Fruit fly (Drosophila melanogaster) whole organism, embryonic: Measurements from ENCODE around the gene Cp18.
A peak's percentile ranks its signal among the peaks of the same experiment; 100 is the strongest.

Experiments
- Asciz ChIP-seq: fragments of 200-800 bp; sonication (Bioruptor generic); optimal IDR thresholded peaks from 2 replicates; lab custom pipeline; 2017; ENCODE audit warnings: missing biosample characterization, mild to moderate bottlenecking, missing genetic modification characterization, missing genetic modification reagents
- CG11247 ChIP-seq: fragments of 200-800 bp; sonication (Bioruptor generic); IDR thresholded peaks from 2 replicates; pipeline ENCODE4 v1.3.6; 2022; ENCODE audit warnings: missing biosample characterization, missing genetic modification characterization
- CG12744 ChIP-seq: fragments of 200-800 bp; sonication (Bioruptor generic); optimal IDR thresholded peaks from 2 replicates; lab custom pipeline; 2016; ENCODE audit warnings: missing biosample characterization, missing genetic modification characterization
- CG12769 ChIP-seq: fragments of 200-800 bp; sonication (Bioruptor generic); optimal IDR thresholded peaks from 2 replicates; lab custom pipeline; 2019; ENCODE audit warnings: missing biosample characterization, mild to moderate bottlenecking, missing genetic modification characterization, moderate library complexity
- CG13296 ChIP-seq: fragments of 200-800 bp; sonication (Bioruptor generic); optimal IDR thresholded peaks from 3 replicates; lab custom pipeline; 2018; ENCODE audit warnings: missing biosample characterization, mild to moderate bottlenecking, missing genetic modification characterization
- CG14441 ChIP-seq: fragments of 200-800 bp; sonication (Bioruptor generic); IDR thresholded peaks from 2 replicates; pipeline ENCODE4 v1.3.6; 2022; ENCODE audit warnings: missing biosample characterization, missing genetic modification characterization
- CG15514 ChIP-seq: fragments of 200-800 bp; sonication (Bioruptor generic); optimal IDR thresholded peaks from 3 replicates; lab custom pipeline; 2017; ENCODE audit warnings: missing biosample characterization, missing genetic modification characterization, mild to moderate bottlenecking, moderate library complexity, missing genetic modification reagents
- CG1603 ChIP-seq: fragments of 200-800 bp; sonication (Bioruptor generic); optimal IDR thresholded peaks from 2 replicates; lab custom pipeline; 2019; ENCODE audit warnings: missing biosample characterization, mild to moderate bottlenecking, missing genetic modification characterization, moderate library complexity
- CG17186 ChIP-seq: fragments of 200-800 bp; sonication (Bioruptor generic); optimal IDR thresholded peaks from 3 replicates; lab custom pipeline; 2017; ENCODE audit warnings: missing biosample characterization, missing genetic modification reagents, missing genetic modification characterization
- CG17328 ChIP-seq: fragments of 200-800 bp; sonication (Bioruptor generic); IDR thresholded peaks from 2 replicates; pipeline ENCODE4 v1.3.6; 2022; ENCODE audit warnings: missing biosample characterization, missing genetic modification characterization
- CG17359 ChIP-seq: fragments of 200-800 bp; sonication (Bioruptor generic); optimal IDR thresholded peaks from 3 replicates; lab custom pipeline; 2018; ENCODE audit warnings: missing biosample characterization, mild to moderate bottlenecking, missing genetic modification characterization, moderate library complexity
- CG18599 ChIP-seq: fragments of 200-800 bp; sonication (Bioruptor generic); optimal IDR thresholded peaks from 3 replicates; lab custom pipeline; 2017; ENCODE audit warnings: missing biosample characterization, missing genetic modification characterization, mild to moderate bottlenecking, moderate library complexity, missing genetic modification reagents
- CG33213 ChIP-seq: fragments of 200-800 bp; sonication (Bioruptor generic); optimal IDR thresholded peaks from 3 replicates; lab custom pipeline; 2016; ENCODE audit warnings: missing biosample characterization, missing genetic modification characterization
- CG34422 ChIP-seq: fragments of 200-800 bp; sonication (Bioruptor generic); IDR thresholded peaks from 3 replicates; pipeline ENCODE4 v1.3.6; 2022; ENCODE audit warnings: missing biosample characterization, missing genetic modification characterization
- CG7839 ChIP-seq: fragments of 200-800 bp; sonication (Bioruptor generic); optimal IDR thresholded peaks from 3 replicates; lab custom pipeline; 2018; ENCODE audit warnings: missing biosample characterization, mild to moderate bottlenecking, missing genetic modification characterization, moderate library complexity
- CG9215 ChIP-seq: fragments of 200-800 bp; sonication (Bioruptor generic); IDR thresholded peaks from 2 replicates; pipeline ENCODE4 v1.3.6; 2022; ENCODE audit warnings: missing biosample characterization, missing genetic modification characterization
- Camta ChIP-seq: fragments of 200-800 bp; sonication (Bioruptor generic); optimal IDR thresholded peaks from 2 replicates; lab custom pipeline; 2016; ENCODE audit warnings: missing biosample characterization, missing genetic modification characterization
- Dad ChIP-seq: fragments of 200-800 bp; sonication (Bioruptor generic); optimal IDR thresholded peaks from 3 replicates; lab custom pipeline; 2016; ENCODE audit warnings: missing biosample characterization, missing genetic modification characterization
- Deaf1 ChIP-seq: fragments of 200-800 bp; optimal IDR thresholded peaks from 3 replicates; lab custom pipeline; 2019; ENCODE audit warnings: missing biosample characterization, mild to moderate bottlenecking, missing genetic modification characterization, moderate library complexity
- ERR ChIP-seq: fragments of 200-800 bp; sonication (Bioruptor generic); optimal IDR thresholded peaks from 2 replicates; lab custom pipeline; 2016; ENCODE audit warnings: missing biosample characterization, missing genetic modification characterization
- Ets65A ChIP-seq: fragments of 200-800 bp; sonication (Bioruptor generic); peaks from one replicate; lab custom pipeline; 2016; ENCODE audit warnings: missing biosample characterization, missing genetic modification characterization
- Ets97D ChIP-seq: fragments of 200-800 bp; sonication (Bioruptor generic); optimal IDR thresholded peaks from 3 replicates; lab custom pipeline; 2016; ENCODE audit warnings: missing biosample characterization, missing genetic modification characterization
- Hey ChIP-seq: fragments of 200-800 bp; sonication (Bioruptor generic); optimal IDR thresholded peaks from 3 replicates; lab custom pipeline; 2018; ENCODE audit warnings: missing biosample characterization, mild to moderate bottlenecking, missing genetic modification characterization
- Hmr ChIP-seq: fragments of 200-800 bp; sonication (Bioruptor generic); optimal IDR thresholded peaks from 3 replicates; lab custom pipeline; 2017; ENCODE audit warnings: mild to moderate bottlenecking, missing biosample characterization, missing genetic modification reagents, missing genetic modification characterization
- MESR4 ChIP-seq: fragments of 200-800 bp; sonication (Bioruptor generic); optimal IDR thresholded peaks from 2 replicates; lab custom pipeline; 2018; ENCODE audit warnings: missing biosample characterization, mild to moderate bottlenecking, missing genetic modification characterization, moderate library complexity
- Med ChIP-seq: fragments of 200-800 bp; sonication (Bioruptor generic); peaks from one replicate; lab custom pipeline; 2016; ENCODE audit warnings: missing biosample characterization, missing genetic modification characterization, mild to moderate bottlenecking, inconsistent platforms, moderate library complexity
- NC2β ChIP-seq: fragments of 200-800 bp; sonication (Bioruptor generic); optimal IDR thresholded peaks from 2 replicates; lab custom pipeline; 2016; ENCODE audit warnings: missing biosample characterization, missing genetic modification characterization
- NFAT ChIP-seq: fragments of 200-800 bp; sonication (Bioruptor generic); IDR thresholded peaks from 2 replicates; pipeline ENCODE4 v1.3.6; 2022; ENCODE audit warnings: missing biosample characterization, missing genetic modification characterization
- NfI ChIP-seq: fragments of 200-800 bp; sonication (Bioruptor generic); optimal IDR thresholded peaks from 3 replicates; lab custom pipeline; 2018; ENCODE audit warnings: missing biosample characterization, mild to moderate bottlenecking, missing genetic modification characterization, moderate library complexity
- Pdp1 ChIP-seq, 2 experiments: fragments of 200-800 bp; sonication (Bioruptor generic); optimal IDR thresholded peaks; 3 replicates each; lab custom pipeline; 2016; ENCODE audit warnings: missing biosample characterization in 2 of 2, missing genetic modification characterization in 2 of 2, mild to moderate bottlenecking in 1 of 2, moderate library complexity in 1 of 2
- Rfx ChIP-seq: fragments of 200-800 bp; sonication (Bioruptor generic); IDR thresholded peaks from 2 replicates; pipeline ENCODE4 v1.3.6; 2022; ENCODE audit warnings: missing biosample characterization, missing genetic modification characterization
- Six4 ChIP-seq: fragments of 200-800 bp; sonication (Bioruptor generic); optimal IDR thresholded peaks from 2 replicates; lab custom pipeline; 2016; ENCODE audit warnings: missing biosample characterization, missing genetic modification characterization
- Sry-δ ChIP-seq: fragments of 200-800 bp; sonication (Bioruptor generic); optimal IDR thresholded peaks from 2 replicates; lab custom pipeline; 2016; ENCODE audit warnings: missing biosample characterization, missing genetic modification characterization
- Taf1 ChIP-seq: fragments of 200-800 bp; sonication (Bioruptor generic); IDR thresholded peaks from 2 replicates; pipeline ENCODE4 v1.3.6; 2022; ENCODE audit warnings: missing biosample characterization, missing genetic modification characterization
- Trl ChIP-seq, 3 experiments: fragments of >200 bp in 2 of 3; fragments of 200-800 bp in 1 of 3; sonication (Bioruptor generic) in 1 of 3; optimal IDR thresholded peaks; 2 replicates in 1 of 3; 3 replicates in 2 of 3; lab custom pipeline; 2016 to 2017; ENCODE audit warnings: missing biosample characterization in 1 of 3, missing genetic modification characterization in 1 of 3
- Xbp1 ChIP-seq: fragments of 200-800 bp; sonication (Bioruptor generic); optimal IDR thresholded peaks from 3 replicates; lab custom pipeline; 2016; ENCODE audit warnings: missing biosample characterization, mild to moderate bottlenecking, missing genetic modification characterization
- Xrp1 ChIP-seq: fragments of 200-800 bp; sonication (Bioruptor generic); IDR thresholded peaks from 2 replicates; pipeline ENCODE4 v1.3.6; 2022; ENCODE audit warnings: missing biosample characterization, missing genetic modification characterization
- ac ChIP-seq: fragments of 200-800 bp; sonication (Bioruptor generic); optimal IDR thresholded peaks from 3 replicates; lab custom pipeline; 2017; ENCODE audit warnings: missing biosample characterization, mild to moderate bottlenecking, missing genetic modification characterization
- aop ChIP-seq: fragments of 200-800 bp; sonication (Bioruptor generic); IDR thresholded peaks from 2 replicates; pipeline ENCODE4 v1.3.6; 2022; ENCODE audit warnings: missing biosample characterization, missing genetic modification characterization
- ap ChIP-seq: fragments of 200-800 bp; sonication (Bioruptor generic); IDR thresholded peaks from 2 replicates; pipeline ENCODE4 v1.3.6; 2022; ENCODE audit warnings: missing biosample characterization, missing genetic modification characterization
- bab2 ChIP-seq: fragments of 200-800 bp; sonication (Bioruptor generic); optimal IDR thresholded peaks from 2 replicates; lab custom pipeline; 2016; ENCODE audit warnings: missing biosample characterization, missing genetic modification characterization
- grn ChIP-seq: fragments of 200-800 bp; sonication (Bioruptor generic); optimal IDR thresholded peaks from 3 replicates; lab custom pipeline; 2017; ENCODE audit warnings: missing biosample characterization, missing genetic modification characterization
- her ChIP-seq: fragments of 200-800 bp; sonication (Bioruptor generic); optimal IDR thresholded peaks from 2 replicates; lab custom pipeline; 2016; ENCODE audit warnings: missing biosample characterization, missing genetic modification characterization
- insv ChIP-seq, 2 experiments: fragments of 200-800 bp; sonication (Bioruptor generic); optimal IDR thresholded peaks; 3 replicates each; lab custom pipeline; 2016 to 2018; ENCODE audit warnings: missing biosample characterization in 2 of 2, missing genetic modification characterization in 2 of 2
- knrl ChIP-seq: fragments of 200-800 bp; sonication (Bioruptor generic); IDR thresholded peaks from 3 replicates; pipeline ENCODE4 v1.3.6; 2022; ENCODE audit warnings: missing biosample characterization, missing genetic modification characterization; ENCODE audit not compliant: partially characterized antibody
- lilli ChIP-seq: fragments of 200-800 bp; sonication (Bioruptor generic); optimal IDR thresholded peaks from 3 replicates; lab custom pipeline; 2016; ENCODE audit warnings: missing biosample characterization, missing genetic modification characterization
- org-1 ChIP-seq: fragments of 200-800 bp; sonication (Bioruptor generic); optimal IDR thresholded peaks from 2 replicates; lab custom pipeline; 2017; ENCODE audit warnings: missing biosample characterization, missing genetic modification characterization
- shn ChIP-seq: fragments of 200-800 bp; sonication (Bioruptor generic); optimal IDR thresholded peaks from 3 replicates; lab custom pipeline; 2016; ENCODE audit warnings: missing biosample characterization, missing genetic modification characterization
- stwl ChIP-seq: fragments of 200-800 bp; sonication (Bioruptor generic); optimal IDR thresholded peaks from 3 replicates; lab custom pipeline; 2018; ENCODE audit warnings: missing biosample characterization, mild to moderate bottlenecking, missing genetic modification characterization, moderate library complexity
- zen2 ChIP-seq: fragments of 200-800 bp; sonication (Bioruptor generic); IDR thresholded peaks from 3 replicates; pipeline ENCODE4 v1.3.6; 2022; ENCODE audit warnings: missing biosample characterization, missing genetic modification characterization; ENCODE audit not compliant: partially characterized antibody

The Cp18 gene

dm6 chr3L:8719990-8720559, 6.5 kb upstream of the Cp18 start, which contains the start of gene SrpRbeta (continued):
- TF ChIP-seq CG13296 (GFP tag; lab: Kevin White, UChicago) (peak; percentile 12), insv (GFP tag; optimal IDR thresholded peaks at IDR 0.05; lab: Kevin White, UChicago) (no peak), Hmr (GFP tag; lab: Kevin White, UChicago) (peak; percentile 26), NfI (GFP tag; lab: Kevin White, UChicago) (peak; percentile 46), Camta (GFP tag; lab: Kevin White, UChicago) (no peak), Hey (tag; lab: Kevin White, UChicago) (no peak), Ets65A (peak; percentile 94), Pdp1 (GFP tag; optimal IDR thresholded peaks at IDR 0.05; lab: Kevin White, UChicago) (peak in 1 of 2 experiments; percentile 48), CG14441 (GFP tag; lab: Robert Waterston, UW) (no peak), NC2β (peak; percentile 29), CG33213 (peak; percentile 54), ERR (GFP tag; lab: Kevin White, UChicago) (peak; percentile 43), CG17359 (tag; lab: Kevin White, UChicago) (no peak), ap (GFP tag; lab: Robert Waterston, UW) (no peak), Taf1 (no peak), Dad (GFP tag; lab: Kevin White, UChicago) (peak; percentile 26), lilli (GFP tag; lab: Kevin White, UChicago) (peak; percentile 40), NFAT (GFP tag; lab: Robert Waterston, UW) (peak; percentile 65; the same call in 1 of the 2 replicates), CG7839 (no peak), CG18599 (peak; percentile 24), CG34422 (GFP tag; lab: Robert Waterston, UW) (peak; percentile 35; the same call in 1 of the 3 replicates), Xrp1 (GFP tag; lab: Robert Waterston, UW) (no peak), Deaf1 (tag; lab: Kevin White, UChicago) (no peak), bab2 (GFP tag; lab: Kevin White, UChicago) (no peak), ac (no peak), MESR4 (peak; percentile 99), CG15514 (GFP tag; lab: Kevin White, UChicago) (peak; percentile 52), org-1 (GFP tag; lab: Kevin White, UChicago) (peak; percentile 24), Rfx (GFP tag; lab: Robert Waterston, UW) (peak; percentile 58), Trl (optimal IDR thresholded peaks at IDR 0.05; lab: Kevin White, UChicago) (no peak), Trl (GFP tag; optimal IDR thresholded peaks at IDR 0.05; lab: Kevin White, UChicago) (peak; percentile 45), knrl (GFP tag; lab: Robert Waterston, UW) (no peak), grn (GFP tag; lab: Kevin White, UChicago) (no peak), Med (GFP tag; lab: Kevin White, UChicago) (peak; percentile 92), CG9215 (no peak), stwl (tag; lab: Kevin White, UChicago) (peak; percentile 41), her (GFP tag; lab: Kevin White, UChicago) (peak; percentile 47), zen2 (no peak; the same call in 2 of the 3 replicates), Sry-δ (GFP tag; lab: Kevin White, UChicago) (peak; percentile 23), aop (GFP tag; lab: Robert Waterston, UW) (no peak), CG12769 (tag; lab: Kevin White, UChicago) (peak; percentile 34), Asciz (GFP tag; lab: Kevin White, UChicago) (no peak), shn (GFP tag; lab: Kevin White, UChicago) (peak; percentile 14), Six4 (GFP tag; lab: Kevin White, UChicago) (peak; percentile 19), CG12744 (GFP tag; lab: Kevin White, UChicago) (no peak), CG17186 (peak; percentile 26), Ets97D (peak; percentile 23), CG1603 (tag; lab: Kevin White, UChicago) (peak; percentile 40), CG17328 (GFP tag; lab: Robert Waterston, UW) (no peak; the same call in 1 of the 2 replicates), Xbp1 (GFP tag; lab: Kevin White, UChicago) (peak; percentile 50), CG11247 (GFP tag; lab: Robert Waterston, UW) (peak; percentile 17; the same call in 1 of the 2 replicates)
